Worm (Caenorhabditis elegans): ENCODE data around the gene C27F2.6.

C27F2.6 gene

DNA sequence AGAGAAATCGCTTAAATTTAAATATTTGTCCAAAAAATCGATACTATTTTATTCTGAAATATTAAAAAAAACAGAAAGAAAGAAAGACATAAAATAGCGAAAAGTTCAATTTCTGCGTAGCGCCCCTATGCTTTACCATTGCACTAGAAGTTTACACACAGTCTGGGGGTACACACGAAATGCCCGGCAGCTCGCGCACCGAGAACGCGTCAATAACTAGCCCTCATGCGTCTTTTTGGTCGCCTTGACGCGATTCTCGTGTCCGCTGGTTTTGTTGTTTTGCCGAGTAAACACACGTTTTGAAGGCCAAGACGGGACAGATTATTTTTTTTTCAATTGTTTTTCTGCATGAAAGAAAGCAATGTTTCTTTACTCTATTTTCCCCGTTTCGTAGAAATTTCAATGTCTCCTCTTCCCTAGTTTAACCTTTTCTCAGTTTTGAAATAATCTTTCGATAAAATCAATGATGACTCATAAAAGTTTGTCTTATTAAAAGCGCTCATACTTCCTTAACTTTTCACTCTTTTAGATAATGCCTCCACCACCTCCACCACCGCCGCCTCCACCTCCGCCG lies 37.9 kb upstream of the C27F2.6 start, which contains the start of gene wip-1:
TSS of gene wip-1 (plus strand) at position 524 of the 574 bp plus-strand sequence.
- peak; percentile 57 for TF ChIP-seq zag-1 (tag; optimal IDR thresholded peaks at IDR 0.05)
- TF ChIP-seq pag-3 (tag; optimal IDR thresholded peaks at IDR 0.05; ENCODE audit: borderline replicate concordance, insufficient read depth), result peak; percentile 44
- TF ChIP-seq sptf-1 (tag; optimal IDR thresholded peaks at IDR 0.05), result no peak
- TF ChIP-seq lin-39 (tag; optimal IDR thresholded peaks at IDR 0.05), result peak; percentile 86
- no peak for TF ChIP-seq ets-5 (GFP tag; IDR thresholded peaks at IDR 0.05)
- peak; percentile 100 for TF ChIP-seq unc-130 (tag; optimal IDR thresholded peaks at IDR 0.05)
- TF ChIP-seq nhr-237 (tag; optimal IDR thresholded peaks at IDR 0.05), result peak; percentile 94
- peak; percentile 97 for TF ChIP-seq unc-86 (tag; optimal IDR thresholded peaks at IDR 0.05)
- TF ChIP-seq C16A3.4 (tag; optimal IDR thresholded peaks at IDR 0.05), result peak; percentile 99
- TF ChIP-seq lir-3 (tag; optimal IDR thresholded peaks at IDR 0.05; ENCODE audit: poor library complexity), result peak; percentile 91
- no peak for TF ChIP-seq hlh-17 (GFP tag; optimal IDR thresholded peaks at IDR 0.05; ENCODE audit: borderline replicate concordance)
- TF ChIP-seq elt-2 (tag; optimal IDR thresholded peaks at IDR 0.05), result peak; percentile 91
- peak in 1 of 2 experiments; percentile 98 for TF ChIP-seq mdl-1 (tag; optimal IDR thresholded peaks at IDR 0.05)
- peak; percentile 62 for TF ChIP-seq fkh-4 (tag; optimal IDR thresholded peaks at IDR 0.05; ENCODE audit: borderline replicate concordance)
- TF ChIP-seq sox-4 (tag; optimal IDR thresholded peaks at IDR 0.05), result peak; percentile 93
- TF ChIP-seq snpc-4 (tag; optimal IDR thresholded peaks at IDR 0.05), result peak; percentile 92
- peak; percentile 12 to 18 for TF ChIP-seq egl-27 (tag; optimal IDR thresholded peaks at IDR 0.05)
- peak; percentile 91 to 94 (median 92) for TF ChIP-seq dpl-1 (GFP tag; optimal IDR thresholded peaks at IDR 0.05)
- peak; percentile 98 for TF ChIP-seq lin-13 (GFP tag; optimal IDR thresholded peaks at IDR 0.05)
- no peak for TF ChIP-seq ces-1 (GFP tag; optimal IDR thresholded peaks at IDR 0.05)
- peak; percentile 76 for TF ChIP-seq vab-15 (tag; optimal IDR thresholded peaks at IDR 0.05)
- TF ChIP-seq hpl-2 (GFP tag; optimal IDR thresholded peaks at IDR 0.05), result peak; percentile 90
- TF ChIP-seq hlh-4 (tag; optimal IDR thresholded peaks at IDR 0.05), result no peak
- TF ChIP-seq unc-62 (GFP tag; optimal IDR thresholded peaks at IDR 0.05), result peak; percentile 23
- peak; percentile 11 for TF ChIP-seq nhr-12 (tag; optimal IDR thresholded peaks at IDR 0.05)
- TF ChIP-seq sup-37 (GFP tag; optimal IDR thresholded peaks at IDR 0.05), result peak; percentile 93
- peak; percentile 97 for TF ChIP-seq jun-1 (tag; optimal IDR thresholded peaks at IDR 0.05)
- TF ChIP-seq unc-98 (GFP tag; IDR thresholded peaks at IDR 0.05), result peak; percentile 19; the same call in 1 of the 2 replicates
- TF ChIP-seq mep-1 (tag; optimal IDR thresholded peaks at IDR 0.05), result peak; percentile 99
- TF ChIP-seq pax-3 (tag; optimal IDR thresholded peaks at IDR 0.05), result peak; percentile 94
- no peak for TF ChIP-seq alr-1 (tag; optimal IDR thresholded peaks at IDR 0.05; ENCODE audit: borderline replicate concordance)
- TF ChIP-seq grh-1 (GFP tag; IDR thresholded peaks at IDR 0.05), result peak; percentile 97
- TF ChIP-seq nhr-84 (tag; optimal IDR thresholded peaks at IDR 0.05), result no peak
- no peak for TF ChIP-seq nhr-28 (tag; optimal IDR thresholded peaks at IDR 0.05)
- peak; percentile 99 for TF ChIP-seq lin-14 (GFP tag; optimal IDR thresholded peaks at IDR 0.05)
- peak; percentile 98 for TF ChIP-seq dsc-1 (tag; optimal IDR thresholded peaks at IDR 0.05)
- peak; percentile 90 for TF ChIP-seq blmp-1 (tag; optimal IDR thresholded peaks at IDR 0.05)
- TF ChIP-seq F16B12.6 (tag; optimal IDR thresholded peaks at IDR 0.05), result peak; percentile 71
- TF ChIP-seq mab-9 (GFP tag; IDR thresholded peaks at IDR 0.05), result peak; percentile 89
- peak; percentile 94 to 95 for TF ChIP-seq efl-1 (optimal IDR thresholded peaks at IDR 0.05)
- peak; percentile 86 to 99 for TF ChIP-seq efl-1 (GFP tag; optimal IDR thresholded peaks at IDR 0.05 in 1 of 2)
- TF ChIP-seq nhr-20 (tag; optimal IDR thresholded peaks at IDR 0.05), result peak; percentile 99
- peak; percentile 84 for TF ChIP-seq lin-15B (tag; optimal IDR thresholded peaks at IDR 0.05)
- peak; percentile 99 for TF ChIP-seq nhr-47 (tag; optimal IDR thresholded peaks at IDR 0.05)
- TF ChIP-seq C04F5.9 (tag; optimal IDR thresholded peaks at IDR 0.05), result peak; percentile 95
- TF ChIP-seq egl-13 (tag; optimal IDR thresholded peaks at IDR 0.05), result peak; percentile 95
- peak; percentile 99 for TF ChIP-seq snu-23 (GFP tag; optimal IDR thresholded peaks at IDR 0.05)
- TF ChIP-seq ztf-4 (tag; optimal IDR thresholded peaks at IDR 0.05), result peak; percentile 98
- TF ChIP-seq xbp-1 (tag; optimal IDR thresholded peaks at IDR 0.05), result peak; percentile 98
- peak; percentile 99 for TF ChIP-seq nhr-71 (tag; optimal IDR thresholded peaks at IDR 0.05)
- peak; percentile 95 for TF ChIP-seq fkh-10 (GFP tag; optimal IDR thresholded peaks at IDR 0.05)
- TF ChIP-seq nhr-85 (tag), result peak; percentile 99
